Worm (Caenorhabditis elegans) whole organism, L2 larva: Measurements from ENCODE around the gene T02E9.5.

Experiments used
- blmp-1 ChIP-seq: sonication (generic microtip); optimal IDR thresholded peaks from 2 replicates; lab custom pipeline; 2017; ENCODE audit warnings: missing genetic modification characterization, mild to moderate bottlenecking, missing compliant biosample characterization, antibody characterized with exemption, moderate library complexity; ENCODE audit not compliant: insufficient read depth
- ceh-16 ChIP-seq: fragments of 150-350 bp; optimal IDR thresholded peaks from 2 replicates; lab custom pipeline; 2014; ENCODE audit warnings: missing biosample characterization, missing genetic modification characterization
- ceh-82 ChIP-seq: fragments of 150-350 bp; optimal IDR thresholded peaks from 2 replicates; lab custom pipeline; 2014; ENCODE audit warnings: missing biosample characterization, missing genetic modification characterization
- lsy-2 ChIP-seq, 2 experiments: fragments of 150-350 bp in 1 of 2; sonication (generic microtip) in 1 of 2; optimal IDR thresholded peaks; 2 replicates each; lab custom pipeline; 2014 to 2017; ENCODE audit warnings: missing biosample characterization in 2 of 2, missing genetic modification characterization in 2 of 2
- nhr-11 ChIP-seq: fragments of 150-350 bp; optimal IDR thresholded peaks from 2 replicates; lab custom pipeline; 2014; ENCODE audit warnings: missing biosample characterization, missing genetic modification characterization
- nhr-23 ChIP-seq: fragments of 150-350 bp; optimal IDR thresholded peaks from 2 replicates; lab custom pipeline; 2014; ENCODE audit warnings: missing biosample characterization, missing genetic modification reagents, missing genetic modification characterization
- unc-62 ChIP-seq: fragments of 150-350 bp; optimal IDR thresholded peaks from 2 replicates; lab custom pipeline; 2014; ENCODE audit warnings: missing biosample characterization, missing genetic modification reagents, missing genetic modification characterization

DNA sequence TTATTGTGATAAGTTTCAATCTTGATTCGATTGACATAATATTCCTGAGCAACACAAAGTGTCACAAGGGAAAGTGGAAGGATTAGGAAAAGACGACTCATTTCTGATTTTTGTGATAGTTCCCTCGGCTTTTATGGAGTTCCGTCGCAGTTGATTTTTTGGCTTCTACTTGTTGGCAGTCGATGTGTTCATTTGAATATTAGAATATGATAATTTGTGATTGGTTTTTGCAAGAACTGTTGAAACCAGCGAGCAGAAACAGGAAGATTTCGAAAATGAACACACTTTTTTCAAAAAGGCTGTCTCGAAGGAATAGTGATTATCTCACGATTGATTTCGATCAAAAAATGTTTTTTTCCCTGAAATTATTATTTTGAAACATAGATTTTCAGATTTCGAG, 7.8 kb upstream of the T02E9.5 start, which contains the start of gene T02E9.6:
- TF ChIP-seq ceh-82 (tag; lab: Kevin White, UChicago) (no peak), blmp-1 (tag; lab: Kevin White, UChicago) (no peak), nhr-23 (tag; lab: Kevin White, UChicago) (no peak), lsy-2 (tag; optimal IDR thresholded peaks at IDR 0.05; lab: Kevin White, UChicago) (no peak), unc-62 (GFP tag; lab: Kevin White, UChicago) (no peak), ceh-16 (tag; lab: Kevin White, UChicago) (no peak), nhr-11 (tag; lab: Kevin White, UChicago) (no peak)
